Fruit fly (Drosophila melanogaster) whole organism, embryonic: Measurements from ENCODE around the gene CCDC151.

Source experiments
- ATbp ChIP-seq: fragments of 200-800 bp; sonication (Bioruptor generic); optimal IDR thresholded peaks from 2 replicates; lab custom pipeline; 2017; ENCODE audit warnings: missing biosample characterization, mild to moderate bottlenecking, missing genetic modification characterization, missing genetic modification reagents
- Antp ChIP-seq: fragments of 200-800 bp; sonication (Bioruptor generic); optimal IDR thresholded peaks from 3 replicates; lab custom pipeline; 2016; ENCODE audit warnings: missing biosample characterization, missing genetic modification characterization
- Atf6 ChIP-seq: fragments of 200-800 bp; sonication (Bioruptor generic); IDR thresholded peaks from 2 replicates; pipeline ENCODE4 v1.3.6; 2022; ENCODE audit warnings: missing biosample characterization, missing genetic modification characterization
- CG10147 ChIP-seq: fragments of 200-800 bp; sonication (Bioruptor generic); optimal IDR thresholded peaks from 2 replicates; lab custom pipeline; 2019; ENCODE audit warnings: missing biosample characterization, mild to moderate bottlenecking, missing genetic modification characterization, moderate library complexity
- CG12155 ChIP-seq: fragments of 200-800 bp; sonication (Bioruptor generic); optimal IDR thresholded peaks from 3 replicates; lab custom pipeline; 2016; ENCODE audit warnings: missing biosample characterization, missing genetic modification characterization
- CG13894 ChIP-seq: fragments of 200-800 bp; sonication (Bioruptor generic); optimal IDR thresholded peaks from 3 replicates; lab custom pipeline; 2018; ENCODE audit warnings: missing biosample characterization, mild to moderate bottlenecking, missing genetic modification characterization, moderate library complexity
- CG14965 ChIP-seq: fragments of 200-800 bp; sonication (Bioruptor generic); optimal IDR thresholded peaks from 2 replicates; lab custom pipeline; 2016; ENCODE audit warnings: missing biosample characterization, missing genetic modification characterization, borderline replicate concordance
- CG15269 ChIP-seq: fragments of 200-800 bp; sonication (Bioruptor generic); optimal IDR thresholded peaks from 2 replicates; lab custom pipeline; 2018; ENCODE audit warnings: missing biosample characterization, mild to moderate bottlenecking, missing genetic modification characterization, moderate library complexity
- CG17568 ChIP-seq: fragments of 200-800 bp; sonication (Bioruptor generic); optimal IDR thresholded peaks from 2 replicates; lab custom pipeline; 2018; ENCODE audit warnings: missing biosample characterization, mild to moderate bottlenecking, missing genetic modification characterization, moderate library complexity
- CG17912 ChIP-seq: fragments of 200-800 bp; sonication (Bioruptor generic); optimal IDR thresholded peaks from 2 replicates; lab custom pipeline; 2018; ENCODE audit warnings: missing biosample characterization, mild to moderate bottlenecking, missing genetic modification characterization
- CG31224 ChIP-seq: fragments of 200-800 bp; sonication (Bioruptor generic); IDR thresholded peaks from 2 replicates; pipeline ENCODE4 v1.3.6; 2022; ENCODE audit warnings: missing biosample characterization, missing genetic modification characterization
- CG32532 ChIP-seq: fragments of 200-800 bp; sonication (Bioruptor generic); IDR thresholded peaks from 2 replicates; pipeline ENCODE4 v1.3.6; 2022; ENCODE audit warnings: missing biosample characterization, missing genetic modification characterization
- CG32767 ChIP-seq: fragments of 200-800 bp; sonication (Bioruptor generic); IDR thresholded peaks from 2 replicates; pipeline ENCODE4 v1.3.6; 2022; ENCODE audit warnings: missing biosample characterization, missing genetic modification characterization
- CG3281 ChIP-seq: fragments of 200-800 bp; sonication (Bioruptor generic); optimal IDR thresholded peaks from 3 replicates; lab custom pipeline; 2017; ENCODE audit warnings: missing biosample characterization, mild to moderate bottlenecking, missing genetic modification characterization
- CG5180 ChIP-seq: fragments of 200-800 bp; sonication (Bioruptor generic); optimal IDR thresholded peaks from 3 replicates; lab custom pipeline; 2017; ENCODE audit warnings: missing biosample characterization, missing genetic modification characterization, mild to moderate bottlenecking, moderate library complexity, missing genetic modification reagents
- CG6175 ChIP-seq: fragments of 200-800 bp; sonication (Bioruptor generic); IDR thresholded peaks from 3 replicates; pipeline ENCODE4 v1.3.6; 2022; ENCODE audit warnings: missing biosample characterization, missing genetic modification characterization
- CG7556 ChIP-seq: fragments of 200-800 bp; sonication (Bioruptor generic); optimal IDR thresholded peaks from 2 replicates; lab custom pipeline; 2017; ENCODE audit warnings: missing biosample characterization, mild to moderate bottlenecking, missing genetic modification characterization
- CG7839 ChIP-seq: fragments of 200-800 bp; sonication (Bioruptor generic); optimal IDR thresholded peaks from 3 replicates; lab custom pipeline; 2018; ENCODE audit warnings: missing biosample characterization, mild to moderate bottlenecking, missing genetic modification characterization, moderate library complexity
- CG8388 ChIP-seq: fragments of 200-800 bp; sonication (Bioruptor generic); optimal IDR thresholded peaks from 2 replicates; lab custom pipeline; 2019; ENCODE audit warnings: missing biosample characterization, mild to moderate bottlenecking, missing genetic modification characterization, moderate library complexity
- CG9932 ChIP-seq: fragments of 200-800 bp; sonication (Bioruptor generic); IDR thresholded peaks from 2 replicates; pipeline ENCODE4 v1.3.6; 2022; ENCODE audit warnings: missing biosample characterization, missing genetic modification characterization
- CTCF ChIP-seq: fragments of 200-800 bp; sonication (Bioruptor generic); optimal IDR thresholded peaks from 2 replicates; lab custom pipeline; 2017; ENCODE audit warnings: missing biosample characterization, mild to moderate bottlenecking, missing genetic modification characterization, moderate library complexity
- Doc2 ChIP-seq: fragments of 200-800 bp; sonication (Bioruptor generic); IDR thresholded peaks from 2 replicates; pipeline ENCODE4 v1.3.6; 2022; ENCODE audit warnings: missing biosample characterization, missing genetic modification characterization
- Ets65A ChIP-seq: fragments of 200-800 bp; sonication (Bioruptor generic); peaks from one replicate; lab custom pipeline; 2016; ENCODE audit warnings: missing biosample characterization, missing genetic modification characterization
- Fer1 ChIP-seq: fragments of 200-800 bp; sonication (Bioruptor generic); optimal IDR thresholded peaks from 2 replicates; lab custom pipeline; 2017; ENCODE audit warnings: missing biosample characterization, mild to moderate bottlenecking, missing genetic modification characterization
- H15 ChIP-seq: fragments of 200-800 bp; sonication (Bioruptor generic); IDR thresholded peaks from 3 replicates; pipeline ENCODE4 v1.3.6; 2022; ENCODE audit warnings: missing biosample characterization, missing genetic modification characterization
- Hmx ChIP-seq: fragments of 200-800 bp; sonication (Bioruptor generic); optimal IDR thresholded peaks from 2 replicates; lab custom pipeline; 2016; ENCODE audit warnings: missing biosample characterization, missing genetic modification characterization
- Hr51 ChIP-seq, 2 experiments: fragments of 200-800 bp; sonication (Bioruptor generic); optimal IDR thresholded peaks; 2 replicates in 1 of 2; 3 replicates in 1 of 2; lab custom pipeline; 2016 to 2018; ENCODE audit warnings: missing biosample characterization in 2 of 2, missing genetic modification characterization in 2 of 2, mild to moderate bottlenecking in 1 of 2, moderate library complexity in 1 of 2
- Meics ChIP-seq: fragments of 200-800 bp; sonication (Bioruptor generic); optimal IDR thresholded peaks from 2 replicates; lab custom pipeline; 2017; ENCODE audit warnings: missing biosample characterization, mild to moderate bottlenecking, missing genetic modification characterization
- NfI ChIP-seq: fragments of 200-800 bp; sonication (Bioruptor generic); optimal IDR thresholded peaks from 3 replicates; lab custom pipeline; 2018; ENCODE audit warnings: missing biosample characterization, mild to moderate bottlenecking, missing genetic modification characterization, moderate library complexity
- Sox100B ChIP-seq: fragments of 200-800 bp; sonication (Bioruptor generic); optimal IDR thresholded peaks from 3 replicates; lab custom pipeline; 2018; ENCODE audit warnings: missing biosample characterization, mild to moderate bottlenecking, missing genetic modification characterization
- Tbp ChIP-seq: fragments of >200 bp; optimal IDR thresholded peaks from 2 replicates; lab custom pipeline; 2018; ENCODE audit warnings: missing biosample characterization, missing genetic modification characterization
- ci ChIP-seq: fragments of 200-800 bp; sonication (Bioruptor generic); IDR thresholded peaks from 3 replicates; pipeline ENCODE4 v1.3.6; 2022; ENCODE audit warnings: missing biosample characterization, missing genetic modification characterization
- dimm ChIP-seq: fragments of 200-800 bp; sonication (Bioruptor generic); IDR thresholded peaks from 2 replicates; pipeline ENCODE4 v1.3.6; 2022; ENCODE audit warnings: missing biosample characterization, missing genetic modification characterization
- dmrt99B ChIP-seq: fragments of 200-800 bp; sonication (Bioruptor generic); optimal IDR thresholded peaks from 2 replicates; lab custom pipeline; 2018; ENCODE audit warnings: missing biosample characterization, mild to moderate bottlenecking, missing genetic modification characterization, moderate library complexity
- hth ChIP-seq: fragments of >200 bp; optimal IDR thresholded peaks from 2 replicates; lab custom pipeline; 2017; ENCODE audit warnings: inconsistent platforms
- lab ChIP-seq: fragments of 200-800 bp; sonication (Bioruptor generic); optimal IDR thresholded peaks from 3 replicates; lab custom pipeline; 2017; ENCODE audit warnings: missing biosample characterization, missing genetic modification characterization, mild to moderate bottlenecking, moderate library complexity, missing genetic modification reagents
- lmd ChIP-seq: fragments of 200-800 bp; sonication (Bioruptor generic); IDR thresholded peaks from 2 replicates; pipeline ENCODE4 v1.3.6; 2022; ENCODE audit warnings: missing biosample characterization, missing genetic modification characterization
- lola ChIP-seq, 3 experiments: fragments of >200 bp in 2 of 3; fragments of 200-800 bp in 1 of 3; sonication (Bioruptor generic) in 1 of 3; optimal IDR thresholded peaks; 2 replicates each; lab custom pipeline; 2017 to 2019; ENCODE audit warnings: missing biosample characterization in 3 of 3, missing genetic modification characterization in 3 of 3, mild to moderate bottlenecking in 1 of 3, moderate library complexity in 1 of 3
- lov ChIP-seq, 2 experiments: fragments of 200-800 bp in 1 of 2; fragments of >200 bp in 1 of 2; sonication (Bioruptor generic) in 1 of 2; IDR thresholded peaks in 1 of 2; optimal IDR thresholded peaks in 1 of 2; 2 replicates in 1 of 2; 3 replicates in 1 of 2; pipeline versions ENCODE4 v1.3.6 to Lab custom; 2017 to 2022; ENCODE audit warnings: missing biosample characterization in 1 of 2, missing genetic modification characterization in 1 of 2
- mam ChIP-seq: fragments of 200-800 bp; sonication (Bioruptor generic); optimal IDR thresholded peaks from 3 replicates; lab custom pipeline; 2016; ENCODE audit warnings: missing biosample characterization, missing genetic modification characterization
- nmo ChIP-seq: fragments of 200-800 bp; sonication (Bioruptor generic); optimal IDR thresholded peaks from 2 replicates; lab custom pipeline; 2018; ENCODE audit warnings: missing biosample characterization, mild to moderate bottlenecking, missing genetic modification characterization, moderate library complexity
- prd ChIP-seq, 3 experiments: fragments of >200 bp in 2 of 3; fragments of 200-800 bp in 1 of 3; sonication (Bioruptor generic) in 1 of 3; optimal IDR thresholded peaks in 2 of 3; IDR thresholded peaks in 1 of 3; 2 replicates in 2 of 3; 3 replicates in 1 of 3; pipeline versions ENCODE4 v1.3.6 to Lab custom; 2017 to 2022; ENCODE audit warnings: missing biosample characterization in 1 of 3, missing genetic modification characterization in 1 of 3
- schlank ChIP-seq: fragments of 200-800 bp; sonication (Bioruptor generic); optimal IDR thresholded peaks from 2 replicates; lab custom pipeline; 2018; ENCODE audit warnings: missing biosample characterization, mild to moderate bottlenecking, missing genetic modification characterization
- scrt ChIP-seq: fragments of 200-800 bp; sonication (Bioruptor generic); optimal IDR thresholded peaks from 2 replicates; lab custom pipeline; 2018; ENCODE audit warnings: missing biosample characterization, mild to moderate bottlenecking, missing genetic modification characterization, moderate library complexity
- slp2 ChIP-seq: fragments of 200-800 bp; sonication (Bioruptor generic); optimal IDR thresholded peaks from 2 replicates; lab custom pipeline; 2016; ENCODE audit warnings: missing biosample characterization, missing genetic modification characterization
- sob ChIP-seq: fragments of 200-800 bp; sonication (Bioruptor generic); IDR thresholded peaks from 2 replicates; pipeline ENCODE4 v1.3.6; 2022; ENCODE audit warnings: missing biosample characterization, missing genetic modification characterization
- sqz ChIP-seq: fragments of 200-800 bp; sonication (Bioruptor generic); optimal IDR thresholded peaks from 3 replicates; lab custom pipeline; 2018; ENCODE audit warnings: missing biosample characterization, mild to moderate bottlenecking, missing genetic modification characterization
- tap ChIP-seq: fragments of 200-800 bp; optimal IDR thresholded peaks from 3 replicates; lab custom pipeline; 2019; ENCODE audit warnings: missing biosample characterization, mild to moderate bottlenecking, missing genetic modification characterization, moderate library complexity
- trem ChIP-seq: fragments of 200-800 bp; optimal IDR thresholded peaks from 3 replicates; lab custom pipeline; 2019; ENCODE audit warnings: missing biosample characterization, mild to moderate bottlenecking, missing genetic modification characterization, moderate library complexity

Gene CCDC151

dm6 chr3L:11892766-11893165, 11.6 kb downstream of the CCDC151 start:
- no peak for TF ChIP-seq hth (lab: Kevin White, UChicago)
- TF ChIP-seq Doc2 = no peak
- 0 out of 3 replicates have a peak, but pooled peaks have one; percentile 23 for TF ChIP-seq ci
- TF ChIP-seq lov (optimal IDR thresholded peaks at IDR 0.05; lab: Kevin White, UChicago) = no peak
- 0 out of 3 replicates have a peak, but pooled peaks have one; percentile 45 for TF ChIP-seq lov (GFP tag; IDR thresholded peaks at IDR 0.05; lab: Robert Waterston, UW)
- TF ChIP-seq prd (optimal IDR thresholded peaks at IDR 0.05; lab: Kevin White, UChicago) = no peak
- TF ChIP-seq prd (GFP tag; IDR thresholded peaks at IDR 0.05; lab: Robert Waterston, UW) = peak; percentile 22; the same call in 1 of the 3 replicates
- TF ChIP-seq CG15269 (tag; lab: Kevin White, UChicago) = no peak
- TF ChIP-seq lab = no peak
- peak; percentile 85 for TF ChIP-seq CTCF (GFP tag; lab: Kevin White, UChicago)
- TF ChIP-seq lola (GFP tag; optimal IDR thresholded peaks at IDR 0.05; lab: Kevin White, UChicago) = no peak
- TF ChIP-seq CG32767 (GFP tag; lab: Robert Waterston, UW) = no peak
- no peak for TF ChIP-seq dimm
- no peak for TF ChIP-seq Tbp
- TF ChIP-seq CG14965 = peak; percentile 84

DNA sequence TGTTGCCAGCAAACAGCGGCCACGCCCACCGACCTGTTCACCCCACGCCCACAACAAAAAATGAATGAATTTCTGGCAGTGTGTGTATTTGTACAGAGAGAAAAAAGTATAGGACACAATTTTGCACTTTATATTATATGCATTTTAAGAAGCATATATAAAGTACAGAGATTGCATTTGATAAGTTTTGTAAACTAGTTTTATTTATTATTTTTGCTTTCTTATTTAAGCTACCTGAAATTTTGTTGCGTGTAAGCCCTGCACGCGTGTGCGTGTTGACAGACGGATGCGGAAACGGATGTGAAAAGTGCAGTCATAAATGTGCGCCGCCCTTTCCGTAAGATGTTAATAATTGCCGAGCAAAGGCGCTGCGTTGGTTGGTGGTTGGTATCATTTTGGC, 15.6 kb downstream of the CCDC151 start:
- TF ChIP-seq CG7839 (tag; lab: Kevin White, UChicago) (peak; percentile 21), CG12155 (GFP tag; lab: Kevin White, UChicago) (no peak), H15 (GFP tag; lab: Robert Waterston, UW) (0 out of 3 replicates have a peak, but pooled peaks have one; percentile 30), CG17912 (GFP tag; lab: Kevin White, UChicago) (no peak), dmrt99B (peak; percentile 45), NfI (no peak), CG8388 (GFP tag; lab: Kevin White, UChicago) (peak; percentile 4), slp2 (GFP tag; lab: Kevin White, UChicago) (no peak), Ets65A (GFP tag; lab: Kevin White, UChicago) (peak; percentile 60), lab (peak; percentile 58), Fer1 (peak; percentile 29), Meics (GFP tag; lab: Kevin White, UChicago) (peak; percentile 38), sob (no peak), CG5180 (GFP tag; lab: Kevin White, UChicago) (no peak), scrt (peak; percentile 17), CG17568 (GFP tag; lab: Kevin White, UChicago) (no peak), Atf6 (GFP tag; lab: Robert Waterston, UW) (0 out of 2 replicates have a peak, but pooled peaks have one; percentile 25), sqz (no peak), CG7556 (peak; percentile 17), mam (GFP tag; lab: Kevin White, UChicago) (no peak), ATbp (no peak), Hr51 (GFP tag; optimal IDR thresholded peaks at IDR 0.05; lab: Kevin White, UChicago) (peak in 1 of 2 experiments; percentile 5), Sox100B (GFP tag; lab: Kevin White, UChicago) (peak; percentile 3), tap (tag; lab: Kevin White, UChicago) (peak; percentile 21), lmd (GFP tag; lab: Robert Waterston, UW) (0 out of 2 replicates have a peak, but pooled peaks have one; percentile 5), CG32532 (no peak; the same call in 1 of the 2 replicates), CG31224 (no peak), CG3281 (GFP tag; lab: Kevin White, UChicago) (peak; percentile 30), schlank (tag; lab: Kevin White, UChicago) (no peak), CG10147 (no peak), Antp (GFP tag; lab: Kevin White, UChicago) (no peak), CG6175 (no peak), trem (tag; lab: Kevin White, UChicago) (peak; percentile 10), CG13894 (tag; lab: Kevin White, UChicago) (no peak), CG9932 (GFP tag; lab: Robert Waterston, UW) (no peak), nmo (GFP tag; lab: Kevin White, UChicago) (no peak), CG15269 (tag; lab: Kevin White, UChicago) (peak; percentile 2), Hmx (GFP tag; lab: Kevin White, UChicago) (no peak)
